Worm (Caenorhabditis elegans) whole organism, midembryonic: Measurements from ENCODE around the gene set-15.

Experiments
- T22C8.4 ChIP-seq: fragments of 200-800 bp; sonication (Bioruptor generic); IDR thresholded peaks from 2 replicates; pipeline ENCODE4 v1.3.6; 2022; ENCODE audit warnings: missing genetic modification characterization, missing compliant biosample characterization
- flt-1 ChIP-seq: fragments of 200-800 bp; sonication (Bioruptor generic); IDR thresholded peaks from 2 replicates; pipeline ENCODE4 v1.3.6; 2022; ENCODE audit warnings: missing genetic modification characterization, missing compliant biosample characterization
- klf-2 ChIP-seq: fragments of 200-800 bp; sonication (Bioruptor generic); conservative IDR thresholded peaks from 2 replicates; pipeline ENCODE4 v1.3.6; 2022; ENCODE audit warnings: missing genetic modification reagents, missing genetic modification characterization, missing compliant biosample characterization
- med-1 ChIP-seq: sonication (generic microtip); optimal IDR thresholded peaks from 2 replicates; lab custom pipeline; 2017; ENCODE audit warnings: missing genetic modification characterization, mild to moderate bottlenecking, missing compliant biosample characterization, antibody characterized with exemption, missing genetic modification reagents; ENCODE audit not compliant: insufficient read depth
- tab-1 ChIP-seq: fragments of 200-800 bp; sonication (Bioruptor generic); IDR thresholded peaks from 2 replicates; pipeline ENCODE4 v1.3.6; 2022; ENCODE audit warnings: missing genetic modification characterization, missing compliant biosample characterization
- ztf-29 ChIP-seq: fragments of 200-800 bp; sonication (Bioruptor generic); IDR thresholded peaks from 2 replicates; pipeline ENCODE4 v1.3.6; 2022; ENCODE audit warnings: missing genetic modification reagents, missing genetic modification characterization, missing compliant biosample characterization

- TF ChIP-seq ztf-29 (GFP tag; lab: Robert Waterston, UW) (no peak), T22C8.4 (GFP tag; lab: Robert Waterston, UW) (no peak), tab-1 (GFP tag; lab: Robert Waterston, UW) (no peak), med-1 (GFP tag; lab: Kevin White, UChicago) (no peak), klf-2 (GFP tag; lab: Robert Waterston, UW) (no peak), flt-1 (GFP tag; lab: Robert Waterston, UW) (no peak)
Measured at ce11 chrIV:4764422-4764821, 15.6 kb downstream of the set-15 start, which contains the start of gene npp-26.
